Fruit fly (Drosophila melanogaster) whole organism, embryonic: ENCODE results near the gene Pc.

ENCODE experiments used
- Atf-2 ChIP-seq: fragments of 200-800 bp; sonication (Bioruptor generic); optimal IDR thresholded peaks from 2 replicates; lab custom pipeline; 2016; ENCODE audit warnings: missing biosample characterization, missing genetic modification characterization
- CG10321 ChIP-seq: fragments of 200-800 bp; sonication (Bioruptor generic); IDR thresholded peaks from 2 replicates; pipeline ENCODE4 v1.3.6; 2022; ENCODE audit warnings: missing biosample characterization, missing genetic modification characterization
- CG11504 ChIP-seq: fragments of 200-800 bp; sonication (Bioruptor generic); optimal IDR thresholded peaks from 3 replicates; lab custom pipeline; 2019; ENCODE audit warnings: missing biosample characterization, mild to moderate bottlenecking, missing genetic modification characterization, moderate library complexity
- CG12155 ChIP-seq: fragments of 200-800 bp; sonication (Bioruptor generic); optimal IDR thresholded peaks from 3 replicates; lab custom pipeline; 2016; ENCODE audit warnings: missing biosample characterization, missing genetic modification characterization
- CG12942 ChIP-seq: fragments of 200-800 bp; sonication (Bioruptor generic); optimal IDR thresholded peaks from 3 replicates; lab custom pipeline; 2016; ENCODE audit warnings: missing biosample characterization, missing genetic modification characterization
- CG14014 ChIP-seq: fragments of 200-800 bp; sonication (Bioruptor generic); IDR thresholded peaks from 2 replicates; pipeline ENCODE4 v1.3.6; 2022; ENCODE audit warnings: missing biosample characterization, missing genetic modification characterization
- CG2199 ChIP-seq: fragments of 200-800 bp; sonication (Bioruptor generic); IDR thresholded peaks from 3 replicates; pipeline ENCODE4 v1.3.6; 2022; ENCODE audit warnings: missing biosample characterization, missing genetic modification characterization
- CG2678 ChIP-seq: fragments of 200-800 bp; sonication (Bioruptor generic); optimal IDR thresholded peaks from 3 replicates; lab custom pipeline; 2019; ENCODE audit warnings: missing biosample characterization, mild to moderate bottlenecking, missing genetic modification characterization, moderate library complexity
- CG32772 ChIP-seq: fragments of 200-800 bp; sonication (Bioruptor generic); IDR thresholded peaks from 2 replicates; pipeline ENCODE4 v1.3.6; 2022; ENCODE audit warnings: missing biosample characterization, missing genetic modification characterization
- CG3281 ChIP-seq: fragments of 200-800 bp; sonication (Bioruptor generic); optimal IDR thresholded peaks from 3 replicates; lab custom pipeline; 2017; ENCODE audit warnings: missing biosample characterization, mild to moderate bottlenecking, missing genetic modification characterization
- CG3838 ChIP-seq: fragments of 200-800 bp; sonication (Bioruptor generic); optimal IDR thresholded peaks from 3 replicates; lab custom pipeline; 2016; ENCODE audit warnings: missing biosample characterization, missing genetic modification characterization
- CG7357 ChIP-seq: fragments of 200-800 bp; sonication (Bioruptor generic); IDR thresholded peaks from 3 replicates; pipeline ENCODE4 v1.3.6; 2022; ENCODE audit warnings: missing biosample characterization, missing genetic modification characterization
- CHES-1-like ChIP-seq: fragments of 200-800 bp; sonication (Bioruptor generic); optimal IDR thresholded peaks from 2 replicates; lab custom pipeline; 2016; ENCODE audit warnings: missing biosample characterization, missing genetic modification characterization
- Camta ChIP-seq: fragments of 200-800 bp; sonication (Bioruptor generic); optimal IDR thresholded peaks from 2 replicates; lab custom pipeline; 2016; ENCODE audit warnings: missing biosample characterization, missing genetic modification characterization
- CoRest ChIP-seq: fragments of 200-800 bp; sonication (Bioruptor generic); optimal IDR thresholded peaks from 3 replicates; lab custom pipeline; 2018; ENCODE audit warnings: missing biosample characterization, mild to moderate bottlenecking, missing genetic modification characterization, moderate library complexity
- D19A ChIP-seq: fragments of 200-800 bp; optimal IDR thresholded peaks from 3 replicates; lab custom pipeline; 2019; ENCODE audit warnings: missing biosample characterization, mild to moderate bottlenecking, missing genetic modification characterization, moderate library complexity
- Gsc ChIP-seq: fragments of 200-800 bp; sonication (Bioruptor generic); IDR thresholded peaks from 2 replicates; pipeline ENCODE4 v1.3.6; 2022; ENCODE audit warnings: missing biosample characterization, missing genetic modification characterization
- HLHmδ ChIP-seq: fragments of 200-800 bp; sonication (Bioruptor generic); optimal IDR thresholded peaks from 2 replicates; lab custom pipeline; 2018; ENCODE audit warnings: missing biosample characterization, mild to moderate bottlenecking, missing genetic modification characterization, moderate library complexity
- Hr51 ChIP-seq, 2 experiments: fragments of 200-800 bp; sonication (Bioruptor generic); optimal IDR thresholded peaks; 2 replicates in 1 of 2; 3 replicates in 1 of 2; lab custom pipeline; 2016 to 2018; ENCODE audit warnings: missing biosample characterization in 2 of 2, missing genetic modification characterization in 2 of 2, mild to moderate bottlenecking in 1 of 2, moderate library complexity in 1 of 2
- Jarid2 ChIP-seq: fragments of 200-800 bp; sonication (Bioruptor generic); optimal IDR thresholded peaks from 3 replicates; lab custom pipeline; 2017; ENCODE audit warnings: mild to moderate bottlenecking, missing biosample characterization, missing genetic modification reagents, missing genetic modification characterization
- MTF-1 ChIP-seq: fragments of 200-800 bp; sonication (Bioruptor generic); optimal IDR thresholded peaks from 2 replicates; lab custom pipeline; 2018; ENCODE audit warnings: missing biosample characterization, mild to moderate bottlenecking, missing genetic modification characterization, borderline replicate concordance
- Meics ChIP-seq: fragments of 200-800 bp; sonication (Bioruptor generic); optimal IDR thresholded peaks from 2 replicates; lab custom pipeline; 2017; ENCODE audit warnings: missing biosample characterization, mild to moderate bottlenecking, missing genetic modification characterization
- NC2β ChIP-seq: fragments of 200-800 bp; sonication (Bioruptor generic); optimal IDR thresholded peaks from 2 replicates; lab custom pipeline; 2016; ENCODE audit warnings: missing biosample characterization, missing genetic modification characterization
- Nf-YA ChIP-seq: fragments of 200-800 bp; sonication (Bioruptor generic); IDR thresholded peaks from 2 replicates; pipeline ENCODE4 v1.3.6; 2022; ENCODE audit warnings: missing biosample characterization, missing genetic modification characterization
- Side ChIP-seq: fragments of 200-800 bp; sonication (Bioruptor generic); optimal IDR thresholded peaks from 2 replicates; lab custom pipeline; 2016; ENCODE audit warnings: missing biosample characterization, missing genetic modification characterization
- TFAM ChIP-seq: fragments of 200-800 bp; sonication (Bioruptor generic); optimal IDR thresholded peaks from 2 replicates; lab custom pipeline; 2017; ENCODE audit warnings: missing biosample characterization, missing genetic modification characterization, inconsistent platforms
- bcd ChIP-seq: fragments of 200-800 bp; sonication (Bioruptor generic); optimal IDR thresholded peaks from 2 replicates; lab custom pipeline; 2017; ENCODE audit warnings: missing biosample characterization, mild to moderate bottlenecking, missing genetic modification characterization
- cato ChIP-seq: fragments of 200-800 bp; sonication (Bioruptor generic); optimal IDR thresholded peaks from 2 replicates; lab custom pipeline; 2016; ENCODE audit warnings: missing biosample characterization, missing genetic modification characterization, borderline replicate concordance
- crol ChIP-seq: fragments of 200-800 bp; sonication (Bioruptor generic); IDR thresholded peaks from 2 replicates; pipeline ENCODE4 v1.3.6; 2022; ENCODE audit warnings: missing biosample characterization, missing genetic modification characterization
- dpn ChIP-seq, 2 experiments: fragments of 200-800 bp; sonication (Bioruptor generic); optimal IDR thresholded peaks; 3 replicates each; lab custom pipeline; 2016; ENCODE audit warnings: missing biosample characterization in 2 of 2, missing genetic modification characterization in 2 of 2
- emc ChIP-seq: fragments of 200-800 bp; sonication (Bioruptor generic); optimal IDR thresholded peaks from 2 replicates; lab custom pipeline; 2016; ENCODE audit warnings: missing biosample characterization, missing genetic modification characterization
- exex ChIP-seq: fragments of 200-800 bp; sonication (Bioruptor generic); optimal IDR thresholded peaks from 4 replicates; lab custom pipeline; 2018; ENCODE audit warnings: missing biosample characterization, mild to moderate bottlenecking, missing genetic modification characterization, moderate library complexity
- grau ChIP-seq: fragments of 200-800 bp; optimal IDR thresholded peaks from 3 replicates; lab custom pipeline; 2019; ENCODE audit warnings: missing biosample characterization, mild to moderate bottlenecking, missing genetic modification characterization, moderate library complexity
- hb ChIP-seq: fragments of 200-800 bp; sonication (Bioruptor generic); IDR thresholded peaks from 3 replicates; pipeline ENCODE4 v1.3.6; 2022; ENCODE audit warnings: missing biosample characterization, missing genetic modification characterization; ENCODE audit not compliant: partially characterized antibody
- inv ChIP-seq: fragments of 200-800 bp; sonication (Bioruptor generic); IDR thresholded peaks from 2 replicates; pipeline ENCODE4 v1.3.6; 2022; ENCODE audit warnings: missing biosample characterization, missing genetic modification characterization; ENCODE audit not compliant: partially characterized antibody
- maf-S ChIP-seq: fragments of 200-800 bp; sonication (Bioruptor generic); optimal IDR thresholded peaks from 2 replicates; lab custom pipeline; 2016; ENCODE audit warnings: missing biosample characterization, missing genetic modification characterization
- oc ChIP-seq: fragments of 200-800 bp; sonication (Bioruptor generic); optimal IDR thresholded peaks from 2 replicates; lab custom pipeline; 2018; ENCODE audit warnings: missing biosample characterization, mild to moderate bottlenecking, missing genetic modification characterization, moderate library complexity
- onecut ChIP-seq: fragments of 200-800 bp; sonication (Bioruptor generic); IDR thresholded peaks from 2 replicates; pipeline ENCODE4 v1.3.6; 2022; ENCODE audit warnings: missing biosample characterization, missing genetic modification characterization
- pfk ChIP-seq: fragments of 200-800 bp; sonication (Bioruptor generic); optimal IDR thresholded peaks from 2 replicates; lab custom pipeline; 2018; ENCODE audit warnings: missing biosample characterization, mild to moderate bottlenecking, missing genetic modification characterization, moderate library complexity
- pnt ChIP-seq: fragments of 200-800 bp; sonication (Bioruptor generic); optimal IDR thresholded peaks from 3 replicates; lab custom pipeline; 2016; ENCODE audit warnings: missing biosample characterization, missing genetic modification characterization
- pros ChIP-seq: fragments of 200-800 bp; sonication (Bioruptor generic); optimal IDR thresholded peaks from 3 replicates; lab custom pipeline; 2019; ENCODE audit warnings: missing biosample characterization, mild to moderate bottlenecking, missing genetic modification characterization, moderate library complexity
- ranshi ChIP-seq: fragments of 200-800 bp; sonication (Bioruptor generic); IDR thresholded peaks from 2 replicates; pipeline ENCODE4 v1.3.6; 2022; ENCODE audit warnings: missing biosample characterization, missing genetic modification characterization
- sd ChIP-seq: fragments of 200-800 bp; sonication (Bioruptor generic); optimal IDR thresholded peaks from 3 replicates; lab custom pipeline; 2018; ENCODE audit warnings: missing biosample characterization, mild to moderate bottlenecking, missing genetic modification characterization, moderate library complexity
- stwl ChIP-seq: fragments of 200-800 bp; sonication (Bioruptor generic); optimal IDR thresholded peaks from 3 replicates; lab custom pipeline; 2018; ENCODE audit warnings: missing biosample characterization, mild to moderate bottlenecking, missing genetic modification characterization, moderate library complexity
- tin ChIP-seq: fragments of 200-800 bp; sonication (Bioruptor generic); optimal IDR thresholded peaks from 3 replicates; lab custom pipeline; 2016; ENCODE audit warnings: missing biosample characterization, missing genetic modification characterization
- trh ChIP-seq: fragments of 200-800 bp; sonication (Bioruptor generic); optimal IDR thresholded peaks from 2 replicates; lab custom pipeline; 2016; ENCODE audit warnings: missing biosample characterization, missing genetic modification characterization

Gene Pc

dm6 chr3L:21284720-21285638, 32.8 kb downstream of the Pc start (continued):
- peak; percentile 97 for TF ChIP-seq exex (tag; lab: Kevin White, UChicago)
- TF ChIP-seq CG14014 (GFP tag; lab: Robert Waterston, UW) = no peak
- no peak for TF ChIP-seq CHES-1-like (GFP tag; lab: Kevin White, UChicago)
- no peak for TF ChIP-seq CG32772 (GFP tag; lab: Robert Waterston, UW)
- TF ChIP-seq cato (GFP tag; lab: Kevin White, UChicago) = no peak
- TF ChIP-seq Side = no peak
- TF ChIP-seq pnt (GFP tag; lab: Kevin White, UChicago) = no peak
- no peak for TF ChIP-seq MTF-1 (GFP tag; lab: Kevin White, UChicago)
- no peak for TF ChIP-seq CG12155 (GFP tag; lab: Kevin White, UChicago)
- 0 out of 3 replicates have a peak, but pooled peaks have one; percentile 10 for TF ChIP-seq CG2199 (GFP tag; lab: Robert Waterston, UW)
- TF ChIP-seq bcd = no peak
- TF ChIP-seq ranshi (GFP tag; lab: Robert Waterston, UW) = no peak
- no peak for TF ChIP-seq maf-S
- peak; percentile 12; the same call in 1 of the 2 replicates for TF ChIP-seq onecut (GFP tag; lab: Robert Waterston, UW)
- no peak for TF ChIP-seq CG2678 (tag; lab: Kevin White, UChicago)
- TF ChIP-seq oc (tag; lab: Kevin White, UChicago) = no peak
- TF ChIP-seq CG7357 (GFP tag; lab: Robert Waterston, UW) = no peak
- no peak for TF ChIP-seq Hr51 (GFP tag; optimal IDR thresholded peaks at IDR 0.05; lab: Kevin White, UChicago)
- no peak for TF ChIP-seq Atf-2
- no peak for TF ChIP-seq Nf-YA (GFP tag; lab: Robert Waterston, UW)
- TF ChIP-seq HLHmδ (GFP tag; lab: Kevin White, UChicago) = no peak
- no peak for TF ChIP-seq CG11504 (tag; lab: Kevin White, UChicago)
- TF ChIP-seq Meics (GFP tag; lab: Kevin White, UChicago) = no peak
- TF ChIP-seq hb (GFP tag; lab: Robert Waterston, UW) = no peak
- TF ChIP-seq Camta = no peak
- TF ChIP-seq dpn (GFP tag; optimal IDR thresholded peaks at IDR 0.05; lab: Kevin White, UChicago) = no peak
- TF ChIP-seq sd (tag; lab: Kevin White, UChicago) = no peak
- TF ChIP-seq tin = no peak
- peak; percentile 6 for TF ChIP-seq pfk (GFP tag; lab: Kevin White, UChicago)
- TF ChIP-seq Jarid2 = peak; percentile 34
- TF ChIP-seq inv = no peak
- no peak for TF ChIP-seq Gsc (GFP tag; lab: Robert Waterston, UW)
- no peak for TF ChIP-seq TFAM (GFP tag; lab: Kevin White, UChicago)
- TF ChIP-seq grau (tag; lab: Kevin White, UChicago) = no peak
- no peak for TF ChIP-seq CG3281 (GFP tag; lab: Kevin White, UChicago)
- no peak for TF ChIP-seq crol (GFP tag; lab: Robert Waterston, UW)
- no peak for TF ChIP-seq CG12942 (GFP tag; lab: Kevin White, UChicago)
- no peak for TF ChIP-seq CoRest (tag; lab: Kevin White, UChicago)
- no peak for TF ChIP-seq pros (GFP tag; lab: Kevin White, UChicago)
- no peak for TF ChIP-seq CG10321 (GFP tag; lab: Robert Waterston, UW)
- no peak for TF ChIP-seq D19A (tag; lab: Kevin White, UChicago)
- TF ChIP-seq trh (GFP tag; lab: Kevin White, UChicago) = no peak
- TF ChIP-seq stwl (tag; lab: Kevin White, UChicago) = no peak
- TF ChIP-seq emc (GFP tag; lab: Kevin White, UChicago) = no peak
- TF ChIP-seq NC2β (GFP tag; lab: Kevin White, UChicago) = no peak
- TF ChIP-seq CG3838 (GFP tag; lab: Kevin White, UChicago) = no peak
